Worm (Caenorhabditis elegans) whole organism, late embryonic: ENCODE results near the gene ZK666.8.

Source experiments
- C08G9.2 ChIP-seq: sonication (generic microtip); optimal IDR thresholded peaks from 2 replicates; lab custom pipeline; 2016; ENCODE audit warnings: mild to moderate bottlenecking, missing genetic modification characterization, moderate library complexity, missing compliant biosample characterization
- F13H6.1 ChIP-seq: sonication (generic microtip); optimal IDR thresholded peaks from 2 replicates; lab custom pipeline; 2016; ENCODE audit warnings: missing genetic modification characterization, missing compliant biosample characterization
- K09A11.1 ChIP-seq: sonication (generic microtip); optimal IDR thresholded peaks from 2 replicates; lab custom pipeline; 2017; ENCODE audit warnings: antibody characterized with exemption, mild to moderate bottlenecking, missing genetic modification characterization, missing compliant biosample characterization; ENCODE audit not compliant: insufficient read depth
- Y22D7AL.16 ChIP-seq: sonication (generic microtip); optimal IDR thresholded peaks from 2 replicates; lab custom pipeline; 2016; ENCODE audit warnings: missing genetic modification characterization, missing compliant biosample characterization
- ahr-1 ChIP-seq: sonication (generic microtip); optimal IDR thresholded peaks from 2 replicates; lab custom pipeline; 2016; ENCODE audit warnings: missing genetic modification characterization, missing compliant biosample characterization
- ama-1 ChIP-seq: fragments of 150-350 bp; optimal IDR thresholded peaks from 2 replicates; lab custom pipeline; 2014
- ceh-14 ChIP-seq: sonication (generic microtip); optimal IDR thresholded peaks from 2 replicates; lab custom pipeline; 2016; ENCODE audit warnings: missing genotype, missing genetic modification characterization, missing compliant biosample characterization
- ceh-19 ChIP-seq: fragments of 200-800 bp; sonication (Bioruptor generic); optimal IDR thresholded peaks from 2 replicates; lab custom pipeline; 2018; ENCODE audit warnings: mild to moderate bottlenecking, missing genetic modification characterization, missing compliant biosample characterization
- ceh-2 ChIP-seq: sonication (generic microtip); optimal IDR thresholded peaks from 2 replicates; lab custom pipeline; 2016; ENCODE audit warnings: missing genotype, missing genetic modification characterization, missing compliant biosample characterization
- ceh-24 ChIP-seq: sonication (generic microtip); optimal IDR thresholded peaks from 2 replicates; lab custom pipeline; 2016; ENCODE audit warnings: mild to moderate bottlenecking, missing genetic modification characterization, missing compliant biosample characterization
- ceh-30 ChIP-seq: fragments of 150-350 bp; optimal IDR thresholded peaks from 2 replicates; lab custom pipeline; 2014; ENCODE audit warnings: missing biosample characterization, missing genetic modification characterization
- ceh-31 ChIP-seq: sonication (generic microtip); optimal IDR thresholded peaks from 2 replicates; lab custom pipeline; 2016; ENCODE audit warnings: missing genetic modification characterization, missing compliant biosample characterization
- ceh-45 ChIP-seq: fragments of 200-800 bp; sonication (Bioruptor generic); IDR thresholded peaks from 2 replicates; pipeline ENCODE4 v1.3.6; 2022; ENCODE audit warnings: missing genetic modification reagents, missing genetic modification characterization, missing compliant biosample characterization
- ceh-48 ChIP-seq: sonication (generic microtip); optimal IDR thresholded peaks from 2 replicates; lab custom pipeline; 2016; ENCODE audit warnings: missing genetic modification characterization, inconsistent platforms, missing compliant biosample characterization
- che-1 ChIP-seq: sonication (generic microtip); optimal IDR thresholded peaks from 2 replicates; lab custom pipeline; 2016; ENCODE audit warnings: mild to moderate bottlenecking, missing genetic modification characterization, missing compliant biosample characterization
- dve-1 ChIP-seq: sonication (generic microtip); optimal IDR thresholded peaks from 2 replicates; lab custom pipeline; 2017; ENCODE audit warnings: antibody characterized with exemption, mild to moderate bottlenecking, missing genetic modification characterization, missing compliant biosample characterization
- elt-2 ChIP-seq: sonication (generic microtip); optimal IDR thresholded peaks from 2 replicates; lab custom pipeline; 2016; ENCODE audit warnings: missing genetic modification reagents, missing genetic modification characterization, missing compliant biosample characterization
- ets-4 ChIP-seq: sonication (generic microtip); optimal IDR thresholded peaks from 2 replicates; lab custom pipeline; 2016; ENCODE audit warnings: missing genetic modification characterization, missing compliant biosample characterization
- eyg-1 ChIP-seq: sonication (generic microtip); optimal IDR thresholded peaks from 2 replicates; lab custom pipeline; 2016; ENCODE audit warnings: missing genotype, missing genetic modification characterization, missing compliant biosample characterization
- fax-1 ChIP-seq: sonication (generic microtip); optimal IDR thresholded peaks from 2 replicates; lab custom pipeline; 2016; ENCODE audit warnings: missing genotype, missing genetic modification characterization, missing compliant biosample characterization
- fkh-6 ChIP-seq: sonication (generic microtip); optimal IDR thresholded peaks from 2 replicates; lab custom pipeline; 2016; ENCODE audit warnings: missing genetic modification characterization, missing compliant biosample characterization
- hlh-13 ChIP-seq: fragments of 200-800 bp; sonication (Bioruptor generic); optimal IDR thresholded peaks from 2 replicates; lab custom pipeline; 2018; ENCODE audit warnings: mild to moderate bottlenecking, missing genetic modification characterization, missing compliant biosample characterization
- hlh-6 ChIP-seq: sonication (generic microtip); optimal IDR thresholded peaks from 2 replicates; lab custom pipeline; 2016; ENCODE audit warnings: missing genotype, missing genetic modification characterization, missing compliant biosample characterization
- hlh-8 ChIP-seq: sonication (generic microtip); optimal IDR thresholded peaks from 2 replicates; lab custom pipeline; 2016; ENCODE audit warnings: missing genotype, missing genetic modification characterization, missing compliant biosample characterization
- lim-6 ChIP-seq: sonication (generic microtip); optimal IDR thresholded peaks from 2 replicates; lab custom pipeline; 2016; ENCODE audit warnings: missing genetic modification characterization, missing compliant biosample characterization
- madf-2 ChIP-seq: sonication (generic microtip); optimal IDR thresholded peaks from 2 replicates; lab custom pipeline; 2017; ENCODE audit warnings: missing genetic modification characterization, missing compliant biosample characterization
- nfya-1 ChIP-seq: sonication (generic microtip); optimal IDR thresholded peaks from 2 replicates; lab custom pipeline; 2017; ENCODE audit warnings: missing genetic modification characterization, mild to moderate bottlenecking, missing compliant biosample characterization, antibody characterized with exemption, moderate library complexity
- nhr-232 ChIP-seq: sonication (generic microtip); optimal IDR thresholded peaks from 2 replicates; lab custom pipeline; 2016; ENCODE audit warnings: missing genetic modification characterization, missing compliant biosample characterization
- odd-2 ChIP-seq: sonication (generic microtip); optimal IDR thresholded peaks from 2 replicates; lab custom pipeline; 2017; ENCODE audit warnings: antibody characterized with exemption, mild to moderate bottlenecking, missing genetic modification characterization, missing compliant biosample characterization
- pag-3 ChIP-seq: sonication (generic microtip); optimal IDR thresholded peaks from 2 replicates; lab custom pipeline; 2016; ENCODE audit warnings: missing compliant biosample characterization, missing genetic modification characterization, borderline replicate concordance
- pha-2 ChIP-seq: sonication (generic microtip); optimal IDR thresholded peaks from 2 replicates; lab custom pipeline; 2017; ENCODE audit warnings: mild to moderate bottlenecking, missing genetic modification characterization, missing compliant biosample characterization
- pha-4 ChIP-seq: fragments of 150-350 bp; optimal IDR thresholded peaks from 2 replicates; lab custom pipeline; 2018; ENCODE audit warnings: missing biosample characterization, missing genetic modification reagents, missing genetic modification characterization
- pqm-1 ChIP-seq: sonication (generic microtip); optimal IDR thresholded peaks from 2 replicates; lab custom pipeline; 2016; ENCODE audit warnings: missing genetic modification characterization, missing compliant biosample characterization
- pros-1 ChIP-seq: fragments of 150-350 bp; optimal IDR thresholded peaks from 2 replicates; lab custom pipeline; 2014; ENCODE audit warnings: missing biosample characterization, missing genetic modification reagents, missing genetic modification characterization
- ref-2 ChIP-seq: sonication (generic microtip); optimal IDR thresholded peaks from 2 replicates; lab custom pipeline; 2016; ENCODE audit warnings: missing genetic modification characterization, missing compliant biosample characterization
- rnt-1 ChIP-seq: sonication (generic microtip); optimal IDR thresholded peaks from 2 replicates; lab custom pipeline; 2016; ENCODE audit warnings: missing genetic modification characterization, missing compliant biosample characterization
- sox-2 ChIP-seq: fragments of 200-800 bp; sonication (Bioruptor generic); IDR thresholded peaks from 2 replicates; pipeline ENCODE4 v1.3.6; 2022; ENCODE audit warnings: missing genetic modification reagents, missing genetic modification characterization, missing compliant biosample characterization
- sox-4 ChIP-seq: sonication (generic microtip); optimal IDR thresholded peaks from 2 replicates; lab custom pipeline; 2017; ENCODE audit warnings: mild to moderate bottlenecking, missing genetic modification characterization, inconsistent platforms, missing compliant biosample characterization
- syd-9 ChIP-seq: sonication (generic microtip); optimal IDR thresholded peaks from 2 replicates; lab custom pipeline; 2016; ENCODE audit warnings: mild to moderate bottlenecking, missing genetic modification characterization, moderate library complexity, missing compliant biosample characterization
- tbx-2 ChIP-seq: sonication (generic microtip); optimal IDR thresholded peaks from 2 replicates; lab custom pipeline; 2016; ENCODE audit warnings: missing genetic modification characterization, missing compliant biosample characterization
- tbx-7 ChIP-seq: sonication (generic microtip); optimal IDR thresholded peaks from 2 replicates; lab custom pipeline; 2016; ENCODE audit warnings: missing genotype, missing genetic modification characterization, missing compliant biosample characterization
- ttx-3 ChIP-seq: sonication (generic microtip); optimal IDR thresholded peaks from 2 replicates; lab custom pipeline; 2016; ENCODE audit warnings: missing genetic modification reagents, missing genetic modification characterization, missing compliant biosample characterization
- unc-3 ChIP-seq, 2 experiments: fragments of 200-800 bp in 1 of 2; sonication (Bioruptor generic) in 1 of 2; sonication (generic microtip) in 1 of 2; conservative IDR thresholded peaks in 1 of 2; optimal IDR thresholded peaks in 1 of 2; 2 replicates each; pipeline versions ENCODE4 v1.3.6 to Lab custom; 2016 to 2022; ENCODE audit warnings: missing compliant biosample characterization in 2 of 2, missing genetic modification characterization in 2 of 2, missing genetic modification reagents in 1 of 2
- unc-42 ChIP-seq: sonication (generic microtip); optimal IDR thresholded peaks from 2 replicates; lab custom pipeline; 2016; ENCODE audit warnings: missing genotype, missing genetic modification characterization, missing compliant biosample characterization
- unc-86 ChIP-seq: sonication (generic microtip); optimal IDR thresholded peaks from 2 replicates; lab custom pipeline; 2016; ENCODE audit warnings: missing genetic modification characterization, missing compliant biosample characterization
- zip-5 ChIP-seq: sonication (generic microtip); optimal IDR thresholded peaks from 2 replicates; lab custom pipeline; 2016; ENCODE audit warnings: missing genetic modification characterization, missing compliant biosample characterization

Gene ZK666.8

ce11 chrII:10541923-10542486 is 49.1 kb upstream of the ZK666.8 start, which contains the start of gene pro-1 (continued):
- no peak for TF ChIP-seq syd-9 (tag; lab: Kevin White, UChicago)
- no peak for TF ChIP-seq pqm-1 (tag; lab: Kevin White, UChicago)
- TF ChIP-seq hlh-6 (tag; lab: Kevin White, UChicago): no peak
- peak; percentile 10 for TF ChIP-seq che-1 (tag; lab: Kevin White, UChicago)
- TF ChIP-seq K09A11.1 (tag; lab: Kevin White, UChicago): no peak
- no peak for TF ChIP-seq ceh-48
- TF ChIP-seq tbx-7 (tag; lab: Kevin White, UChicago): no peak
- no peak for TF ChIP-seq pha-2
- TF ChIP-seq ceh-24 (tag; lab: Kevin White, UChicago): no peak
- TF ChIP-seq sox-4 (tag; lab: Kevin White, UChicago): no peak
- no peak for TF ChIP-seq ref-2 (tag; lab: Kevin White, UChicago)
- no peak for TF ChIP-seq ceh-19
- no peak for TF ChIP-seq unc-86 (tag; lab: Kevin White, UChicago)
- TF ChIP-seq pha-4 (tag; lab: Kevin White, UChicago): no peak
- no peak for TF ChIP-seq ahr-1
- no peak for TF ChIP-seq C08G9.2 (tag; lab: Kevin White, UChicago)
- TF ChIP-seq hlh-13 (GFP tag; lab: Kevin White, UChicago): no peak
- TF ChIP-seq ceh-2 (tag; lab: Kevin White, UChicago): no peak
- peak; percentile 82 for TF ChIP-seq ama-1 (lab: Kevin White, UChicago)
- TF ChIP-seq odd-2 (tag; lab: Kevin White, UChicago): no peak
- TF ChIP-seq, all 69 proteins: peak for 12

DNA sequence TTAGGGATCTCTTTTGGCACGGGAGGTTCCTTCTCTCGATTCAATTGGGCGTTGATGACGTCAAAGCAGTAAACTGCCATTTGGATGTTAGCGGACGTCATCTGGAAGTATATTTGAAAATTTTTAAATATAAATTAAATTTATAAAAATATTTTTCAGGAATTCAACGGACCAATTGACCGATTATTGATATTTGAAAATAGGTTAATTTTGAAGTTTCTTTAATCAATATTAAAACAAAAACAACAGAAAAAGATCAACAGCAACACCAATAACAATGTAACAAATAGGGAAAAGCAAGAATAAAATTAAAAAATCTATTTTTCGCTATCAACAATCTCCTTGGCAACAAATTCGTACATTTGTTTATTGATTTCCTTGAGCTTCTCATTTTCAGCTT is 46.3 kb upstream of the ZK666.8 start, which contains the start of gene R166.3:
R166.3 (minus strand) TSS at position 101 of the 400 bp plus-strand sequence.
- no peak for TF ChIP-seq pha-4 (tag; lab: Kevin White, UChicago)
- TF ChIP-seq K09A11.1 (tag; lab: Kevin White, UChicago): no peak
- no peak for TF ChIP-seq ceh-30 (tag; lab: Kevin White, UChicago)
- TF ChIP-seq eyg-1: no peak
- TF ChIP-seq Y22D7AL.16 (tag; lab: Kevin White, UChicago): no peak
- TF ChIP-seq sox-2 (GFP tag; lab: Robert Waterston, UW): no peak
- no peak for TF ChIP-seq dve-1 (tag; lab: Kevin White, UChicago)
- TF ChIP-seq ceh-2 (tag; lab: Kevin White, UChicago): no peak
- no peak for TF ChIP-seq ceh-14 (tag; lab: Kevin White, UChicago)
- no peak for TF ChIP-seq nfya-1 (tag; lab: Kevin White, UChicago)
- TF ChIP-seq pqm-1 (tag; lab: Kevin White, UChicago): no peak

ce11 chrII:10537988-10538387 is 45.1 kb upstream of the ZK666.8 start:
- no peak for TF ChIP-seq unc-3 (GFP tag; conservative IDR thresholded peaks at IDR 0.05; lab: Robert Waterston, UW)
- TF ChIP-seq unc-3 (tag; optimal IDR thresholded peaks at IDR 0.05; lab: Kevin White, UChicago): no peak
- TF ChIP-seq madf-2 (tag; lab: Kevin White, UChicago): no peak
- peak; percentile 34 for TF ChIP-seq lim-6
- no peak for TF ChIP-seq ceh-45 (GFP tag; lab: Robert Waterston, UW)
- peak; percentile 47 for TF ChIP-seq unc-42 (tag; lab: Kevin White, UChicago)
- no peak for TF ChIP-seq nhr-232
- TF ChIP-seq ttx-3 (tag; lab: Kevin White, UChicago): peak; percentile 4
- TF ChIP-seq fax-1 (tag; lab: Kevin White, UChicago): no peak
- TF ChIP-seq ceh-48: no peak
- TF ChIP-seq zip-5 (tag; lab: Kevin White, UChicago): peak; percentile 70
- no peak for TF ChIP-seq pag-3 (tag; lab: Kevin White, UChicago)
- TF ChIP-seq F13H6.1 (tag; lab: Kevin White, UChicago): peak; percentile 36
- TF ChIP-seq syd-9 (tag; lab: Kevin White, UChicago): no peak
- TF ChIP-seq ceh-2 (tag; lab: Kevin White, UChicago): peak; percentile 85
- TF ChIP-seq ref-2 (tag; lab: Kevin White, UChicago): peak; percentile 12
- peak; percentile 83 for TF ChIP-seq ceh-31 (tag; lab: Kevin White, UChicago)
- no peak for TF ChIP-seq Y22D7AL.16 (tag; lab: Kevin White, UChicago)
- TF ChIP-seq pros-1 (tag; lab: Kevin White, UChicago): no peak
- TF ChIP-seq ets-4 (tag; lab: Kevin White, UChicago): peak; percentile 53
- no peak for TF ChIP-seq rnt-1 (tag; lab: Kevin White, UChicago)
- no peak for TF ChIP-seq fkh-6 (tag; lab: Kevin White, UChicago)
- TF ChIP-seq unc-86 (tag; lab: Kevin White, UChicago): peak; percentile 26
- peak; percentile 26 for TF ChIP-seq hlh-8 (tag; lab: Kevin White, UChicago)
- peak; percentile 68 for TF ChIP-seq tbx-7 (tag; lab: Kevin White, UChicago)
- no peak for TF ChIP-seq che-1 (tag; lab: Kevin White, UChicago)
- peak; percentile 83 for TF ChIP-seq tbx-2
- TF ChIP-seq elt-2 (tag; lab: Kevin White, UChicago): peak; percentile 40
- peak; percentile 81 for TF ChIP-seq C08G9.2 (tag; lab: Kevin White, UChicago)
- no peak for TF ChIP-seq eyg-1
- no peak for TF ChIP-seq ama-1 (lab: Kevin White, UChicago)
